Worm (Caenorhabditis elegans) whole organism, mixed stage, embryonic: ENCODE measurements around the gene epic-3.
A peak's percentile ranks its signal among the peaks of the same experiment; 100 is the strongest.

Source experiments
- M03D4.4 ChIP-seq: sonication (generic microtip); optimal IDR thresholded peaks from 2 replicates; lab custom pipeline; 2017; ENCODE audit warnings: mild to moderate bottlenecking, missing genetic modification characterization, missing compliant biosample characterization
- bed-3 ChIP-seq: fragments of 200-800 bp; sonication (Bioruptor generic); optimal IDR thresholded peaks from 3 replicates; lab custom pipeline; 2018; ENCODE audit warnings: mild to moderate bottlenecking, missing genetic modification characterization, moderate library complexity, missing compliant biosample characterization
- blmp-1 ChIP-seq: fragments of 150-350 bp; optimal IDR thresholded peaks from 2 replicates; lab custom pipeline; 2014; ENCODE audit warnings: missing biosample characterization, missing genetic modification characterization
- ceh-39 ChIP-seq: fragments of 150-350 bp; optimal IDR thresholded peaks from 2 replicates; lab custom pipeline; 2014; ENCODE audit warnings: missing biosample characterization, missing genetic modification characterization
- ceh-43 ChIP-seq: fragments of 200-800 bp; sonication (Bioruptor generic); optimal IDR thresholded peaks from 2 replicates; lab custom pipeline; 2018; ENCODE audit warnings: mild to moderate bottlenecking, missing genetic modification characterization, moderate library complexity, missing compliant biosample characterization
- ces-1 ChIP-seq: fragments of 150-350 bp; optimal IDR thresholded peaks from 2 replicates; lab custom pipeline; 2014; ENCODE audit warnings: missing biosample characterization, missing genetic modification reagents, missing genetic modification characterization
- cnd-1 ChIP-seq: fragments of 200-800 bp; sonication (Bioruptor generic); optimal IDR thresholded peaks from 2 replicates; lab custom pipeline; 2018; ENCODE audit warnings: mild to moderate bottlenecking, missing genetic modification characterization, missing compliant biosample characterization
- drap-1 ChIP-seq: fragments of 200-800 bp; sonication (Bioruptor generic); optimal IDR thresholded peaks from 3 replicates; lab custom pipeline; 2018; ENCODE audit warnings: mild to moderate bottlenecking, missing genetic modification characterization, missing compliant biosample characterization
- flh-1 ChIP-seq: fragments of 200-800 bp; sonication (Bioruptor generic); optimal IDR thresholded peaks from 2 replicates; lab custom pipeline; 2018; ENCODE audit warnings: mild to moderate bottlenecking, missing genetic modification characterization, moderate library complexity, missing compliant biosample characterization
- ham-2 ChIP-seq: fragments of 200-800 bp; sonication (Bioruptor generic); optimal IDR thresholded peaks from 2 replicates; lab custom pipeline; 2018; ENCODE audit warnings: mild to moderate bottlenecking, missing genetic modification characterization, missing compliant biosample characterization
- hlh-1 ChIP-seq: fragments of 150-350 bp; optimal IDR thresholded peaks from 2 replicates; lab custom pipeline; 2014; ENCODE audit warnings: missing biosample characterization, missing genetic modification reagents, missing genetic modification characterization
- lin-13 ChIP-seq: fragments of 150-350 bp; optimal IDR thresholded peaks from 2 replicates; lab custom pipeline; 2014; ENCODE audit warnings: missing biosample characterization, missing genetic modification characterization
- lin-32 ChIP-seq: fragments of 200-800 bp; sonication (Bioruptor generic); optimal IDR thresholded peaks from 2 replicates; lab custom pipeline; 2018; ENCODE audit warnings: mild to moderate bottlenecking, missing genetic modification characterization, missing compliant biosample characterization
- lsy-2 ChIP-seq: fragments of 150-350 bp; optimal IDR thresholded peaks from 2 replicates; lab custom pipeline; 2014; ENCODE audit warnings: missing biosample characterization, missing genetic modification characterization
- mab-5 ChIP-seq: fragments of 150-350 bp; optimal IDR thresholded peaks from 2 replicates; lab custom pipeline; 2014; ENCODE audit warnings: missing biosample characterization, missing genetic modification characterization
- mep-1 ChIP-seq: fragments of 150-350 bp; optimal IDR thresholded peaks from 2 replicates; lab custom pipeline; 2017; ENCODE audit warnings: missing biosample characterization, missing genetic modification reagents, missing genetic modification characterization, inconsistent platforms
- mls-2 ChIP-seq: sonication (generic microtip); optimal IDR thresholded peaks from 2 replicates; lab custom pipeline; 2016; ENCODE audit warnings: mild to moderate bottlenecking, missing genetic modification characterization, moderate library complexity, missing compliant biosample characterization
- nhr-12 ChIP-seq: fragments of 150-350 bp; optimal IDR thresholded peaks from 2 replicates; lab custom pipeline; 2014; ENCODE audit warnings: missing biosample characterization, missing genetic modification characterization
- nhr-2 ChIP-seq: fragments of 150-350 bp; optimal IDR thresholded peaks from 2 replicates; lab custom pipeline; 2014; ENCODE audit warnings: missing biosample characterization, missing genetic modification characterization
- nhr-237 ChIP-seq: fragments of 150-350 bp; optimal IDR thresholded peaks from 2 replicates; lab custom pipeline; 2014; ENCODE audit warnings: missing biosample characterization, missing genetic modification characterization
- nhr-28 ChIP-seq: fragments of 150-350 bp; optimal IDR thresholded peaks from 2 replicates; lab custom pipeline; 2014; ENCODE audit warnings: missing biosample characterization, missing genetic modification characterization
- nhr-76 ChIP-seq: sonication (generic microtip); optimal IDR thresholded peaks from 2 replicates; lab custom pipeline; 2017; ENCODE audit warnings: missing biosample characterization, missing genetic modification characterization
- pha-4 ChIP-seq: fragments of 150-350 bp; optimal IDR thresholded peaks from 2 replicates; lab custom pipeline; 2018; ENCODE audit warnings: missing biosample characterization, missing genetic modification reagents, missing genetic modification characterization
- sem-2 ChIP-seq: fragments of 200-800 bp; sonication (Bioruptor generic); optimal IDR thresholded peaks from 2 replicates; lab custom pipeline; 2018; ENCODE audit warnings: mild to moderate bottlenecking, missing genetic modification characterization, missing compliant biosample characterization
- sptf-1 ChIP-seq: sonication (generic microtip); optimal IDR thresholded peaks from 2 replicates; lab custom pipeline; 2017; ENCODE audit warnings: mild to moderate bottlenecking, missing genetic modification characterization, moderate library complexity, missing compliant biosample characterization
- tbx-8 ChIP-seq: fragments of 200-800 bp; sonication (Bioruptor generic); optimal IDR thresholded peaks from 2 replicates; lab custom pipeline; 2018; ENCODE audit warnings: mild to moderate bottlenecking, missing genetic modification characterization, moderate library complexity, missing compliant biosample characterization
- unc-120 ChIP-seq: sonication (generic microtip); optimal IDR thresholded peaks from 2 replicates; lab custom pipeline; 2017; ENCODE audit warnings: missing genetic modification characterization, missing compliant biosample characterization; ENCODE audit not compliant: poor library complexity, severe bottlenecking
- unc-39 ChIP-seq: fragments of 150-350 bp; optimal IDR thresholded peaks from 2 replicates; lab custom pipeline; 2014; ENCODE audit warnings: missing biosample characterization, missing genetic modification characterization
- unc-62 ChIP-seq: fragments of 150-350 bp; optimal IDR thresholded peaks from 2 replicates; lab custom pipeline; 2014; ENCODE audit warnings: missing biosample characterization, missing genetic modification reagents, missing genetic modification characterization
- zip-8 ChIP-seq: fragments of 150-350 bp; optimal IDR thresholded peaks from 2 replicates; lab custom pipeline; 2014; ENCODE audit warnings: missing biosample characterization, missing genetic modification characterization
- ztf-11 ChIP-seq: fragments of 150-350 bp; optimal IDR thresholded peaks from 2 replicates; lab custom pipeline; 2014; ENCODE audit warnings: missing biosample characterization, missing genetic modification characterization

The epic-3 gene

ce11 chrIV:1709695-1710315 is 14.4 kb downstream of the epic-3 start, which contains the start of the genes pbs-1 and K08D12.3 (continued):
- no peak for TF ChIP-seq cnd-1
- peak; percentile 30 for TF ChIP-seq nhr-237 (tag; lab: Kevin White, UChicago)
- no peak for TF ChIP-seq ztf-11 (tag; lab: Kevin White, UChicago)

ce11 chrIV:1709002-1709401 is 15.2 kb downstream of the epic-3 start:
- TF ChIP-seq mls-2 (no peak), ztf-11 (tag; lab: Kevin White, UChicago) (no peak), tbx-8 (GFP tag; lab: Kevin White, UChicago) (no peak), drap-1 (GFP tag; lab: Kevin White, UChicago) (no peak), nhr-237 (tag; lab: Kevin White, UChicago) (no peak), lin-13 (tag; lab: Kevin White, UChicago) (no peak), nhr-28 (tag; lab: Kevin White, UChicago) (no peak), lsy-2 (tag; lab: Kevin White, UChicago) (no peak), mab-5 (tag; lab: Kevin White, UChicago) (no peak), unc-62 (GFP tag; lab: Kevin White, UChicago) (no peak), M03D4.4 (tag; lab: Kevin White, UChicago) (no peak), mep-1 (tag; lab: Kevin White, UChicago) (no peak), nhr-76 (tag; lab: Kevin White, UChicago) (no peak), nhr-12 (tag; lab: Kevin White, UChicago) (no peak), unc-120 (tag; lab: Kevin White, UChicago) (no peak), ham-2 (GFP tag; lab: Kevin White, UChicago) (no peak), cnd-1 (no peak), sptf-1 (tag; lab: Kevin White, UChicago) (no peak), zip-8 (no peak), hlh-1 (tag; lab: Kevin White, UChicago) (no peak)

- no peak for TF ChIP-seq unc-39 (tag; lab: Kevin White, UChicago)
- TF ChIP-seq ztf-11 (tag; lab: Kevin White, UChicago), result no peak
- TF ChIP-seq ceh-43, result no peak
- no peak for TF ChIP-seq sem-2
- no peak for TF ChIP-seq M03D4.4 (tag; lab: Kevin White, UChicago)
- no peak for TF ChIP-seq nhr-237 (tag; lab: Kevin White, UChicago)
- TF ChIP-seq mep-1 (tag; lab: Kevin White, UChicago), result no peak
- TF ChIP-seq bed-3, result no peak
- TF ChIP-seq sptf-1 (tag; lab: Kevin White, UChicago), result no peak
- no peak for TF ChIP-seq lin-32 (GFP tag; lab: Kevin White, UChicago)
- TF ChIP-seq pha-4, result no peak
- TF ChIP-seq drap-1 (GFP tag; lab: Kevin White, UChicago), result no peak
- TF ChIP-seq hlh-1 (tag; lab: Kevin White, UChicago), result no peak
- TF ChIP-seq lsy-2 (tag; lab: Kevin White, UChicago), result no peak
Observed at ce11 chrIV:1708426-1708826, 15.8 kb downstream of the epic-3 start.

ce11 chrIV:1707960-1708359 is 16.2 kb downstream of the epic-3 start:
- TF ChIP-seq flh-1 (GFP tag; lab: Kevin White, UChicago) (no peak), nhr-76 (tag; lab: Kevin White, UChicago) (no peak), sptf-1 (tag; lab: Kevin White, UChicago) (no peak), M03D4.4 (tag; lab: Kevin White, UChicago) (no peak), ham-2 (GFP tag; lab: Kevin White, UChicago) (no peak), nhr-28 (tag; lab: Kevin White, UChicago) (no peak), mls-2 (no peak), tbx-8 (GFP tag; lab: Kevin White, UChicago) (no peak), lsy-2 (tag; lab: Kevin White, UChicago) (no peak), cnd-1 (no peak), nhr-2 (tag; lab: Kevin White, UChicago) (no peak), unc-120 (tag; lab: Kevin White, UChicago) (no peak), ceh-43 (no peak)
- TF ChIP-seq, all 35 proteins: peak for 0

- no peak for TF ChIP-seq hlh-1 (tag; lab: Kevin White, UChicago)
- TF ChIP-seq sptf-1 (tag; lab: Kevin White, UChicago), result no peak
- TF ChIP-seq ces-1 (GFP tag; lab: Kevin White, UChicago), result no peak
- no peak for TF ChIP-seq lsy-2 (tag; lab: Kevin White, UChicago)
- no peak for TF ChIP-seq mls-2
- no peak for TF ChIP-seq cnd-1
- TF ChIP-seq drap-1 (GFP tag; lab: Kevin White, UChicago), result no peak
- no peak for TF ChIP-seq bed-3
- no peak for TF ChIP-seq nhr-76 (tag; lab: Kevin White, UChicago)
- no peak for TF ChIP-seq M03D4.4 (tag; lab: Kevin White, UChicago)
- no peak for TF ChIP-seq blmp-1 (tag; lab: Kevin White, UChicago)
- no peak for TF ChIP-seq ceh-39 (tag; lab: Kevin White, UChicago)
Observed at ce11 chrIV:1706996-1707395, 17.2 kb downstream of the epic-3 start, which contains the start of gene K08D12.4. Gene K08D12.4 (plus strand): TSS chrIV:1707296.
